Fruit fly (Drosophila melanogaster) whole organism, embryonic: ENCODE data around the gene CG14342.

Source experiments
- Bgb ChIP-seq: fragments of 200-800 bp; sonication (Bioruptor generic); IDR thresholded peaks from 2 replicates; pipeline ENCODE4 v1.3.6; 2022; ENCODE audit warnings: missing biosample characterization, missing genetic modification characterization; ENCODE audit not compliant: partially characterized antibody
- BtbVII ChIP-seq: fragments of 200-800 bp; sonication (Bioruptor generic); optimal IDR thresholded peaks from 3 replicates; lab custom pipeline; 2017; ENCODE audit warnings: missing biosample characterization, mild to moderate bottlenecking, missing genetic modification characterization
- Bteb2 ChIP-seq: fragments of 200-800 bp; sonication (Bioruptor generic); optimal IDR thresholded peaks from 2 replicates; lab custom pipeline; 2016; ENCODE audit warnings: missing biosample characterization, missing genetic modification characterization
- CG10321 ChIP-seq: fragments of 200-800 bp; sonication (Bioruptor generic); IDR thresholded peaks from 2 replicates; pipeline ENCODE4 v1.3.6; 2022; ENCODE audit warnings: missing biosample characterization, missing genetic modification characterization
- CG11456 ChIP-seq: fragments of 200-800 bp; sonication (Bioruptor generic); IDR thresholded peaks from 3 replicates; pipeline ENCODE4 v1.3.6; 2022; ENCODE audit warnings: missing biosample characterization, missing genetic modification characterization
- CG11560 ChIP-seq: fragments of 200-800 bp; sonication (Bioruptor generic); IDR thresholded peaks from 3 replicates; pipeline ENCODE4 v1.3.6; 2022; ENCODE audit warnings: missing biosample characterization, missing genetic modification characterization
- CG13894 ChIP-seq: fragments of 200-800 bp; sonication (Bioruptor generic); optimal IDR thresholded peaks from 3 replicates; lab custom pipeline; 2018; ENCODE audit warnings: missing biosample characterization, mild to moderate bottlenecking, missing genetic modification characterization, moderate library complexity
- CG1529 ChIP-seq: fragments of 200-800 bp; sonication (Bioruptor generic); optimal IDR thresholded peaks from 3 replicates; lab custom pipeline; 2018; ENCODE audit warnings: missing biosample characterization, missing genetic modification characterization
- CG1602 ChIP-seq: fragments of 200-800 bp; sonication (Bioruptor generic); optimal IDR thresholded peaks from 3 replicates; lab custom pipeline; 2016; ENCODE audit warnings: missing biosample characterization, missing genetic modification characterization
- CG18619 ChIP-seq: fragments of 200-800 bp; sonication (Bioruptor generic); optimal IDR thresholded peaks from 3 replicates; lab custom pipeline; 2017; ENCODE audit warnings: missing biosample characterization, mild to moderate bottlenecking, missing genetic modification characterization
- CG30020 ChIP-seq: fragments of 200-800 bp; optimal IDR thresholded peaks from 2 replicates; lab custom pipeline; 2019; ENCODE audit warnings: missing biosample characterization, mild to moderate bottlenecking, missing genetic modification characterization, moderate library complexity
- CG30431 ChIP-seq: fragments of 200-800 bp; sonication (Bioruptor generic); optimal IDR thresholded peaks from 2 replicates; lab custom pipeline; 2017; ENCODE audit warnings: missing biosample characterization, missing genetic modification characterization
- CG3995 ChIP-seq: fragments of 200-800 bp; sonication (Bioruptor generic); optimal IDR thresholded peaks from 3 replicates; lab custom pipeline; 2016; ENCODE audit warnings: missing biosample characterization, missing genetic modification characterization
- CG4617 ChIP-seq: fragments of 200-800 bp; sonication (Bioruptor generic); optimal IDR thresholded peaks from 3 replicates; lab custom pipeline; 2016; ENCODE audit warnings: missing biosample characterization, missing genetic modification characterization, borderline replicate concordance
- CG4820 ChIP-seq: fragments of 200-800 bp; sonication (Bioruptor generic); optimal IDR thresholded peaks from 3 replicates; lab custom pipeline; 2016; ENCODE audit warnings: missing biosample characterization, missing genetic modification characterization
- CG5953 ChIP-seq: fragments of 200-800 bp; sonication (Bioruptor generic); IDR thresholded peaks from 2 replicates; pipeline ENCODE4 v1.3.6; 2022; ENCODE audit warnings: missing biosample characterization, missing genetic modification characterization
- CG7928 ChIP-seq: fragments of 200-800 bp; sonication (Bioruptor generic); optimal IDR thresholded peaks from 2 replicates; lab custom pipeline; 2017; ENCODE audit warnings: missing biosample characterization, mild to moderate bottlenecking, missing genetic modification characterization
- CG8281 ChIP-seq: fragments of 200-800 bp; sonication (Bioruptor generic); optimal IDR thresholded peaks from 2 replicates; lab custom pipeline; 2018; ENCODE audit warnings: missing biosample characterization, mild to moderate bottlenecking, missing genetic modification characterization, moderate library complexity
- CG8290 ChIP-seq, 3 experiments: fragments of 200-800 bp; sonication (Bioruptor generic); optimal IDR thresholded peaks; 2 replicates each; lab custom pipeline; 2016 to 2019; ENCODE audit warnings: missing biosample characterization in 3 of 3, missing genetic modification characterization in 3 of 3, mild to moderate bottlenecking in 2 of 3, moderate library complexity in 1 of 3
- CG8388 ChIP-seq: fragments of 200-800 bp; sonication (Bioruptor generic); optimal IDR thresholded peaks from 2 replicates; lab custom pipeline; 2019; ENCODE audit warnings: missing biosample characterization, mild to moderate bottlenecking, missing genetic modification characterization, moderate library complexity
- CG8924 ChIP-seq: fragments of 200-800 bp; optimal IDR thresholded peaks from 3 replicates; lab custom pipeline; 2019; ENCODE audit warnings: missing biosample characterization, mild to moderate bottlenecking, missing genetic modification characterization, moderate library complexity
- CG9932 ChIP-seq: fragments of 200-800 bp; sonication (Bioruptor generic); IDR thresholded peaks from 2 replicates; pipeline ENCODE4 v1.3.6; 2022; ENCODE audit warnings: missing biosample characterization, missing genetic modification characterization
- CoRest ChIP-seq: fragments of 200-800 bp; sonication (Bioruptor generic); optimal IDR thresholded peaks from 3 replicates; lab custom pipeline; 2018; ENCODE audit warnings: missing biosample characterization, mild to moderate bottlenecking, missing genetic modification characterization, moderate library complexity
- Dek ChIP-seq: fragments of 200-800 bp; sonication (Bioruptor generic); optimal IDR thresholded peaks from 3 replicates; lab custom pipeline; 2019; ENCODE audit warnings: missing biosample characterization, mild to moderate bottlenecking, missing genetic modification characterization, moderate library complexity
- E2f2 ChIP-seq: fragments of 200-800 bp; sonication (Bioruptor generic); IDR thresholded peaks from 2 replicates; pipeline ENCODE4 v1.3.6; 2022; ENCODE audit warnings: missing biosample characterization, missing genetic modification characterization
- Hey ChIP-seq: fragments of 200-800 bp; sonication (Bioruptor generic); optimal IDR thresholded peaks from 3 replicates; lab custom pipeline; 2018; ENCODE audit warnings: missing biosample characterization, mild to moderate bottlenecking, missing genetic modification characterization
- Kr ChIP-seq: fragments of 200-800 bp; sonication (Bioruptor generic); optimal IDR thresholded peaks from 2 replicates; lab custom pipeline; 2017; ENCODE audit warnings: missing biosample characterization, mild to moderate bottlenecking, missing genetic modification characterization
- Oaz ChIP-seq: fragments of 200-800 bp; sonication (Bioruptor generic); IDR thresholded peaks from 2 replicates; pipeline ENCODE4 v1.3.6; 2022; ENCODE audit warnings: missing biosample characterization, missing genetic modification characterization
- Ptx1 ChIP-seq: fragments of 200-800 bp; sonication (Bioruptor generic); IDR thresholded peaks from 2 replicates; pipeline ENCODE4 v1.3.6; 2022; ENCODE audit warnings: missing biosample characterization, missing genetic modification characterization
- YL-1 ChIP-seq: fragments of 200-800 bp; sonication (Bioruptor generic); optimal IDR thresholded peaks from 3 replicates; lab custom pipeline; 2017; ENCODE audit warnings: missing biosample characterization, mild to moderate bottlenecking, missing genetic modification characterization
- ab ChIP-seq: fragments of 200-800 bp; sonication (Bioruptor generic); optimal IDR thresholded peaks from 2 replicates; lab custom pipeline; 2016; ENCODE audit warnings: missing biosample characterization, missing genetic modification characterization
- ase ChIP-seq: fragments of 200-800 bp; sonication (Bioruptor generic); IDR thresholded peaks from 3 replicates; pipeline ENCODE4 v1.3.6; 2022; ENCODE audit warnings: missing biosample characterization, missing genetic modification characterization
- ash1 ChIP-seq: fragments of 200-800 bp; sonication (Bioruptor generic); optimal IDR thresholded peaks from 2 replicates; lab custom pipeline; 2018; ENCODE audit warnings: missing biosample characterization, mild to moderate bottlenecking, missing genetic modification characterization
- btn ChIP-seq: fragments of 200-800 bp; sonication (Bioruptor generic); optimal IDR thresholded peaks from 2 replicates; lab custom pipeline; 2016; ENCODE audit warnings: missing biosample characterization, missing genetic modification characterization
- cad ChIP-seq: fragments of >200 bp; optimal IDR thresholded peaks from 2 replicates; lab custom pipeline; 2017; ENCODE audit warnings: missing biosample characterization, missing genetic modification characterization
- cas ChIP-seq: fragments of 200-800 bp; sonication (Bioruptor generic); IDR thresholded peaks from 2 replicates; pipeline ENCODE4 v1.3.6; 2022; ENCODE audit warnings: missing biosample characterization, missing genetic modification characterization
- cg ChIP-seq: fragments of 200-800 bp; sonication (Bioruptor generic); optimal IDR thresholded peaks from 3 replicates; lab custom pipeline; 2019; ENCODE audit warnings: missing biosample characterization, mild to moderate bottlenecking, missing genetic modification characterization, moderate library complexity
- dimm ChIP-seq: fragments of 200-800 bp; sonication (Bioruptor generic); IDR thresholded peaks from 2 replicates; pipeline ENCODE4 v1.3.6; 2022; ENCODE audit warnings: missing biosample characterization, missing genetic modification characterization
- dm ChIP-seq: fragments of 200-800 bp; sonication (Bioruptor generic); optimal IDR thresholded peaks from 3 replicates; lab custom pipeline; 2016; ENCODE audit warnings: missing biosample characterization, missing genetic modification characterization
- hth ChIP-seq: fragments of >200 bp; optimal IDR thresholded peaks from 2 replicates; lab custom pipeline; 2017; ENCODE audit warnings: inconsistent platforms
- jigr1 ChIP-seq: fragments of 200-800 bp; sonication (Bioruptor generic); IDR thresholded peaks from 3 replicates; pipeline ENCODE4 v1.3.6; 2022; ENCODE audit warnings: missing biosample characterization, missing genetic modification characterization
- lola ChIP-seq, 3 experiments: fragments of >200 bp in 2 of 3; fragments of 200-800 bp in 1 of 3; sonication (Bioruptor generic) in 1 of 3; optimal IDR thresholded peaks; 2 replicates each; lab custom pipeline; 2017 to 2019; ENCODE audit warnings: missing biosample characterization in 3 of 3, missing genetic modification characterization in 3 of 3, mild to moderate bottlenecking in 1 of 3, moderate library complexity in 1 of 3
- mld ChIP-seq: fragments of 200-800 bp; sonication (Bioruptor generic); IDR thresholded peaks from 3 replicates; pipeline ENCODE4 v1.3.6; 2022; ENCODE audit warnings: missing biosample characterization, missing genetic modification characterization; ENCODE audit not compliant: partially characterized antibody
- nom ChIP-seq: fragments of 200-800 bp; sonication (Bioruptor generic); optimal IDR thresholded peaks from 2 replicates; lab custom pipeline; 2017; ENCODE audit warnings: missing biosample characterization, missing genetic modification characterization, mild to moderate bottlenecking, moderate library complexity, missing genetic modification reagents
- otp ChIP-seq: fragments of 200-800 bp; sonication (Bioruptor generic); IDR thresholded peaks from 3 replicates; pipeline ENCODE4, ENCODE4 v1.3.6; 2022; ENCODE audit warnings: missing biosample characterization, missing genetic modification characterization
- pb ChIP-seq: fragments of 200-800 bp; sonication (Bioruptor generic); optimal IDR thresholded peaks from 3 replicates; lab custom pipeline; 2016; ENCODE audit warnings: missing biosample characterization, missing genetic modification characterization
- pho ChIP-seq: fragments of 200-800 bp; sonication (Bioruptor generic); optimal IDR thresholded peaks from 2 replicates; lab custom pipeline; 2016; ENCODE audit warnings: missing biosample characterization, missing genetic modification characterization
- psq ChIP-seq: fragments of 200-800 bp; sonication (Bioruptor generic); optimal IDR thresholded peaks from 2 replicates; lab custom pipeline; 2017; ENCODE audit warnings: missing biosample characterization, missing genetic modification characterization
- ranshi ChIP-seq: fragments of 200-800 bp; sonication (Bioruptor generic); IDR thresholded peaks from 2 replicates; pipeline ENCODE4 v1.3.6; 2022; ENCODE audit warnings: missing biosample characterization, missing genetic modification characterization
- salm ChIP-seq: fragments of 200-800 bp; sonication (Bioruptor generic); optimal IDR thresholded peaks from 2 replicates; lab custom pipeline; 2018; ENCODE audit warnings: missing biosample characterization, mild to moderate bottlenecking, missing genetic modification characterization
- slp2 ChIP-seq: fragments of 200-800 bp; sonication (Bioruptor generic); optimal IDR thresholded peaks from 2 replicates; lab custom pipeline; 2016; ENCODE audit warnings: missing biosample characterization, missing genetic modification characterization

Gene CG14342

dm6 chr2L:1207432-1207831, 3.4 kb downstream of the CG14342 start (continued):
- 0 out of 2 replicates have a peak, but pooled peaks have one; percentile 28 for TF ChIP-seq dimm (GFP tag; lab: Robert Waterston, UW)
- TF ChIP-seq nom (GFP tag; lab: Kevin White, UChicago), result no peak
- TF ChIP-seq pho (GFP tag; lab: Kevin White, UChicago), result peak; percentile 12
- no peak for TF ChIP-seq CG4617 (GFP tag; lab: Kevin White, UChicago)
- no peak for TF ChIP-seq CG8281
- no peak for TF ChIP-seq CG8388
- peak; percentile 70; the same call in 2 of the 3 replicates for TF ChIP-seq otp
- 0 out of 3 replicates have a peak, but pooled peaks have one; percentile 25 for TF ChIP-seq CG11560 (tag; lab: Robert Waterston, UW)
- no peak for TF ChIP-seq pb (GFP tag; lab: Kevin White, UChicago)
- peak; percentile 47 for TF ChIP-seq CG8924 (tag; lab: Kevin White, UChicago)
- TF ChIP-seq Hey (tag; lab: Kevin White, UChicago), result peak; percentile 17
- TF ChIP-seq Dek (tag; lab: Kevin White, UChicago), result peak; percentile 42
- TF ChIP-seq cad (GFP tag; lab: Kevin White, UChicago), result no peak
- no peak for TF ChIP-seq CG10321 (GFP tag; lab: Robert Waterston, UW)
- TF ChIP-seq Bteb2 (GFP tag; lab: Kevin White, UChicago), result no peak
- TF ChIP-seq ash1 (GFP tag; lab: Kevin White, UChicago), result no peak
- TF ChIP-seq psq (GFP tag; lab: Kevin White, UChicago), result no peak
- TF ChIP-seq CG4820, result no peak
- peak; percentile 1 for TF ChIP-seq BtbVII (GFP tag; lab: Kevin White, UChicago)
- TF ChIP-seq CG1602 (GFP tag; lab: Kevin White, UChicago), result peak; percentile 13
- peak; percentile 36 for TF ChIP-seq CoRest
- peak; percentile 49; the same call in 1 of the 2 replicates for TF ChIP-seq CG5953 (GFP tag; lab: Robert Waterston, UW)
- TF ChIP-seq cas (GFP tag; lab: Robert Waterston, UW), result no peak
- TF ChIP-seq mld (GFP tag; lab: Robert Waterston, UW), result no peak
- TF ChIP-seq CG1529 (GFP tag; lab: Kevin White, UChicago), result peak; percentile 17
- TF ChIP-seq CG30020 (tag; lab: Kevin White, UChicago), result no peak
- no peak for TF ChIP-seq Bgb
- TF ChIP-seq ranshi (GFP tag; lab: Robert Waterston, UW), result peak; percentile 60
- no peak for TF ChIP-seq salm
- peak; percentile 72 for TF ChIP-seq CG9932 (GFP tag; lab: Robert Waterston, UW)
- no peak for TF ChIP-seq dm (GFP tag; lab: Kevin White, UChicago)
- peak; percentile 58 for TF ChIP-seq Oaz (GFP tag; lab: Robert Waterston, UW)
- TF ChIP-seq CG18619, result no peak
- TF ChIP-seq slp2 (GFP tag; lab: Kevin White, UChicago), result no peak
- TF ChIP-seq YL-1 (GFP tag; lab: Kevin White, UChicago), result no peak
- peak; percentile 43; the same call in 1 of the 2 replicates for TF ChIP-seq E2f2 (GFP tag; lab: Robert Waterston, UW)
- no peak for TF ChIP-seq CG30431 (GFP tag; lab: Kevin White, UChicago)
- no peak for TF ChIP-seq cg
- no peak for TF ChIP-seq btn (GFP tag; lab: Kevin White, UChicago)
- TF ChIP-seq hth, result no peak
- TF ChIP-seq CG8290 (GFP tag; optimal IDR thresholded peaks at IDR 0.05; lab: Kevin White, UChicago), result no peak
- TF ChIP-seq CG8290 (tag; optimal IDR thresholded peaks at IDR 0.05; lab: Kevin White, UChicago), result peak in 1 of 2 experiments; percentile 43
- TF ChIP-seq ab (GFP tag; lab: Kevin White, UChicago), result no peak
- TF ChIP-seq CG13894, result peak; percentile 18
- no peak for TF ChIP-seq jigr1 (GFP tag; lab: Robert Waterston, UW)
- no peak for TF ChIP-seq CG3995 (GFP tag; lab: Kevin White, UChicago)
- no peak for TF ChIP-seq lola (GFP tag; optimal IDR thresholded peaks at IDR 0.05; lab: Kevin White, UChicago)
- peak; percentile 63 for TF ChIP-seq Ptx1
- peak; percentile 49; the same call in 2 of the 3 replicates for TF ChIP-seq ase (GFP tag; lab: Robert Waterston, UW)
- peak; percentile 63; the same call in 2 of the 3 replicates for TF ChIP-seq CG11456 (GFP tag; lab: Robert Waterston, UW)
- no peak for TF ChIP-seq Kr (GFP tag; lab: Kevin White, UChicago)
- no peak for TF ChIP-seq CG7928
